Fruit fly (Drosophila melanogaster) whole organism, wandering third instar larva: ENCODE data around the gene Mitf.

Source experiments
- Dfd ChIP-seq: fragments of >200 bp; optimal IDR thresholded peaks from 2 replicates; lab custom pipeline; 2017; ENCODE audit warnings: missing biosample characterization, missing genetic modification characterization
- fru ChIP-seq: fragments of 200-800 bp; sonication (Bioruptor generic); optimal IDR thresholded peaks from 3 replicates; lab custom pipeline; 2016; ENCODE audit warnings: missing biosample characterization, mild to moderate bottlenecking, missing genetic modification characterization
- h ChIP-seq: fragments of 200-800 bp; sonication (Bioruptor generic); optimal IDR thresholded peaks from 3 replicates; lab custom pipeline; 2016; ENCODE audit warnings: missing biosample characterization, mild to moderate bottlenecking, missing genetic modification characterization
- rgr ChIP-seq: fragments of 200-800 bp; sonication (Bioruptor generic); optimal IDR thresholded peaks from 3 replicates; lab custom pipeline; 2016; ENCODE audit warnings: missing biosample characterization, mild to moderate bottlenecking, missing genetic modification characterization

DNA sequence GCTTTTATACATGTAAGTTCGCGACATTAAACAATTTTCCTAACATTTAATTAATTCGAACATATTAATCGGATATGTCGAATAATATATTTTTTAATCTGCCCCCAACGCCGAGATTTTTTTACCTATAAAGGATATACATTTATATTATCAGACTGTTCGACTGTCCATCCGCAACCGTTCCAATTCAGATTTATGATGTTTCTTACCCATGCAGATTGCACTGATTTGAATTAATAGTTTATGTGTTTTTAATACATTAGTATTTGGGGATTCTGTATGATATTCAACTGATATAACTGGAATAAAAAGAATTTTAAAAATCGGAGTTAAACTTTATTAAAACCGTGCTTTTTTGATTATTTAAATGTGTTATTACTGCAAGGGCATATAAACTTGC lies 26.5 kb downstream of the Mitf start:
- TF ChIP-seq h (no peak), fru (GFP tag; lab: Kevin White, UChicago) (no peak), rgr (GFP tag; lab: Kevin White, UChicago) (no peak), Dfd (GFP tag; lab: Kevin White, UChicago) (no peak)
